Worm (Caenorhabditis elegans) whole organism, mixed stage, embryonic: ENCODE measurements around the gene C56C10.4.

Source experiments
- bed-3 ChIP-seq: fragments of 200-800 bp; sonication (Bioruptor generic); optimal IDR thresholded peaks from 3 replicates; lab custom pipeline; 2018; ENCODE audit warnings: mild to moderate bottlenecking, missing genetic modification characterization, moderate library complexity, missing compliant biosample characterization
- blmp-1 ChIP-seq: fragments of 150-350 bp; optimal IDR thresholded peaks from 2 replicates; lab custom pipeline; 2014; ENCODE audit warnings: missing biosample characterization, missing genetic modification characterization
- ces-1 ChIP-seq: fragments of 150-350 bp; optimal IDR thresholded peaks from 2 replicates; lab custom pipeline; 2014; ENCODE audit warnings: missing biosample characterization, missing genetic modification reagents, missing genetic modification characterization
- drap-1 ChIP-seq: fragments of 200-800 bp; sonication (Bioruptor generic); optimal IDR thresholded peaks from 3 replicates; lab custom pipeline; 2018; ENCODE audit warnings: mild to moderate bottlenecking, missing genetic modification characterization, missing compliant biosample characterization
- elt-1 ChIP-seq: sonication (generic microtip); optimal IDR thresholded peaks from 2 replicates; lab custom pipeline; 2017; ENCODE audit warnings: missing genetic modification characterization, mild to moderate bottlenecking, missing compliant biosample characterization, antibody characterized with exemption, moderate library complexity, borderline replicate concordance; ENCODE audit not compliant: insufficient read depth
- elt-3 ChIP-seq: fragments of 150-350 bp; optimal IDR thresholded peaks from 2 replicates; lab custom pipeline; 2014; ENCODE audit warnings: missing biosample characterization, missing genetic modification characterization
- lin-13 ChIP-seq: fragments of 150-350 bp; optimal IDR thresholded peaks from 2 replicates; lab custom pipeline; 2014; ENCODE audit warnings: missing biosample characterization, missing genetic modification characterization
- lsy-2 ChIP-seq: fragments of 150-350 bp; optimal IDR thresholded peaks from 2 replicates; lab custom pipeline; 2014; ENCODE audit warnings: missing biosample characterization, missing genetic modification characterization
- mep-1 ChIP-seq: fragments of 150-350 bp; optimal IDR thresholded peaks from 2 replicates; lab custom pipeline; 2017; ENCODE audit warnings: missing biosample characterization, missing genetic modification reagents, missing genetic modification characterization, inconsistent platforms
- nhr-28 ChIP-seq: fragments of 150-350 bp; optimal IDR thresholded peaks from 2 replicates; lab custom pipeline; 2014; ENCODE audit warnings: missing biosample characterization, missing genetic modification characterization
- snpc-4 ChIP-seq: fragments of 150-350 bp; optimal IDR thresholded peaks from 2 replicates; lab custom pipeline; 2014; ENCODE audit warnings: missing biosample characterization, missing genetic modification characterization
- tbx-8 ChIP-seq: fragments of 200-800 bp; sonication (Bioruptor generic); optimal IDR thresholded peaks from 2 replicates; lab custom pipeline; 2018; ENCODE audit warnings: mild to moderate bottlenecking, missing genetic modification characterization, moderate library complexity, missing compliant biosample characterization
- unc-120 ChIP-seq: sonication (generic microtip); optimal IDR thresholded peaks from 2 replicates; lab custom pipeline; 2017; ENCODE audit warnings: missing genetic modification characterization, missing compliant biosample characterization; ENCODE audit not compliant: poor library complexity, severe bottlenecking
- ztf-11 ChIP-seq: fragments of 150-350 bp; optimal IDR thresholded peaks from 2 replicates; lab custom pipeline; 2014; ENCODE audit warnings: missing biosample characterization, missing genetic modification characterization

DNA sequence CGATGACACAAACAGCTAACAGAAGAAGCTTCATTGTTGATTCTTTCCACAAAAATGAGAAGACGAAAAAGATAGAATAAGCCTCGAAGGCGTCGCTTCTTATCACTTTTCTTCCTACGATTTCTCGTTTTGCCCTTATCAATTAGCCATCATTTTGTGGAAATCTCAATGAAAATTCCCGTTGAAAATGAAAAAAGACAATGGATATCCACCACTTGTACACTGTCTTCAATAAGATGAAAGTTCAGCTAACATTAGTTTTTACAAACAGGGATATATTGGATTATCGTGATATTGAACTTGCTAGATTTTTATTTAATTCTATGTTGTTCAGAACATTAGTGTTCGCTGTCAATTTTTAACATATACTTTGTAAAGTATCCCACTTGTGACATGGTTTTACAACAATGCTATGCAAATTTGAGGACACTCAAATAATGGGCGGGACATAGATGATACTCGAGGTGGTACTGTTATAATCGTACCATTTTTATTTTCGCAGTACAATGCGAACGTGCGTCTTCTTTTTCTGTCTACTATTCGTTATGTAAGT, 16.2 kb upstream of the C56C10.4 start, which contains the start of the genes F18C5.5 and F18C5.9:
- no peak for TF ChIP-seq nhr-28
- TF ChIP-seq bed-3 = no peak
- TF ChIP-seq elt-1 (tag; lab: Kevin White, UChicago) = no peak
- no peak for TF ChIP-seq blmp-1 (tag; lab: Kevin White, UChicago)
- TF ChIP-seq ztf-11 (tag; lab: Kevin White, UChicago) = no peak
- no peak for TF ChIP-seq mep-1
- no peak for TF ChIP-seq unc-120 (tag; lab: Kevin White, UChicago)
- no peak for TF ChIP-seq ces-1 (GFP tag; lab: Kevin White, UChicago)
- no peak for TF ChIP-seq elt-3 (tag; lab: Kevin White, UChicago)
- TF ChIP-seq snpc-4 (tag; lab: Kevin White, UChicago) = no peak
- TF ChIP-seq tbx-8 = no peak
- no peak for TF ChIP-seq drap-1 (GFP tag; lab: Kevin White, UChicago)
- no peak for TF ChIP-seq lin-13
- no peak for TF ChIP-seq lsy-2 (tag; lab: Kevin White, UChicago)
